Worm (Caenorhabditis elegans) whole organism, L2 larva: ENCODE data around the gene rla-2.

ENCODE experiments used
- aly-2 ChIP-seq: fragments of 150-350 bp; optimal IDR thresholded peaks from 2 replicates; lab custom pipeline; 2014; ENCODE audit warnings: missing biosample characterization, missing genetic modification characterization
- fos-1 ChIP-seq: fragments of 150-350 bp; optimal IDR thresholded peaks from 2 replicates; lab custom pipeline; 2014; ENCODE audit warnings: missing biosample characterization, missing genetic modification characterization
- lin-39 ChIP-seq: fragments of 150-350 bp; optimal IDR thresholded peaks from 2 replicates; lab custom pipeline; 2014; ENCODE audit warnings: missing biosample characterization, missing genetic modification reagents, missing genetic modification characterization
- lsy-2 ChIP-seq, 2 experiments: fragments of 150-350 bp in 1 of 2; sonication (generic microtip) in 1 of 2; optimal IDR thresholded peaks; 2 replicates each; lab custom pipeline; 2014 to 2017; ENCODE audit warnings: missing biosample characterization in 2 of 2, missing genetic modification characterization in 2 of 2
- snpc-4 ChIP-seq: fragments of 150-350 bp; optimal IDR thresholded peaks from 2 replicates; lab custom pipeline; 2014; ENCODE audit warnings: missing biosample characterization, missing genetic modification characterization
- unc-39 ChIP-seq: fragments of 150-350 bp; optimal IDR thresholded peaks from 2 replicates; lab custom pipeline; 2014; ENCODE audit warnings: missing biosample characterization, missing genetic modification characterization

- no peak for TF ChIP-seq fos-1 (tag; lab: Kevin White, UChicago)
- no peak for TF ChIP-seq lsy-2 (tag; optimal IDR thresholded peaks at IDR 0.05; lab: Kevin White, UChicago)
- TF ChIP-seq snpc-4 (tag; lab: Kevin White, UChicago): no peak
- no peak for TF ChIP-seq unc-39 (tag; lab: Kevin White, UChicago)
- TF ChIP-seq aly-2 (tag; lab: Kevin White, UChicago): no peak
- no peak for TF ChIP-seq lin-39 (tag; lab: Kevin White, UChicago)
These were observed 11.7 kb upstream of the rla-2 start, which contains the start of gene emc-3 for ce11 chrIV:13381823-13382222.
